Worm (Caenorhabditis elegans) whole organism, L4 larva: Measurements from ENCODE around the gene ints-7.

Experiments used
- D1046.2 ChIP-seq: fragments of 200-800 bp; sonication (Bioruptor generic); IDR thresholded peaks from 2 replicates; pipeline ENCODE4 v1.3.6; 2022; ENCODE audit warnings: missing genetic modification characterization, missing compliant biosample characterization
- F37D6.2 ChIP-seq: sonication (generic microtip); optimal IDR thresholded peaks from 2 replicates; lab custom pipeline; 2016; ENCODE audit warnings: mild to moderate bottlenecking, missing genetic modification characterization, missing compliant biosample characterization
- T26A8.4 ChIP-seq: fragments of 200-800 bp; sonication (Bioruptor generic); IDR thresholded peaks from 2 replicates; pipeline ENCODE4 v1.3.6; 2022; ENCODE audit warnings: missing genetic modification characterization, missing compliant biosample characterization
- Y48G9A.11 ChIP-seq: fragments of 200-800 bp; sonication (Bioruptor generic); IDR thresholded peaks from 2 replicates; pipeline ENCODE4 v1.3.6; 2022; ENCODE audit warnings: missing genetic modification reagents, missing genetic modification characterization, missing compliant biosample characterization
- ZK546.5 ChIP-seq, 2 experiments: sonication (generic microtip); optimal IDR thresholded peaks; 2 replicates each; lab custom pipeline; 2017; ENCODE audit warnings: missing biosample characterization in 2 of 2, missing genetic modification characterization in 2 of 2
- aha-1 ChIP-seq: fragments of 150-350 bp; peaks from one replicate; lab custom pipeline; 2014; ENCODE audit warnings: missing biosample characterization, missing genetic modification characterization
- ama-1 ChIP-seq: fragments of 150-350 bp; optimal IDR thresholded peaks from 2 replicates; lab custom pipeline; 2014; ENCODE audit warnings: inconsistent platforms, mixed read lengths
- arid-1 ChIP-seq: fragments of 200-800 bp; sonication (Bioruptor generic); conservative IDR thresholded peaks from 2 replicates; pipeline ENCODE4 v1.3.6; 2022; ENCODE audit warnings: missing genetic modification reagents, missing genetic modification characterization, missing compliant biosample characterization
- attf-4 ChIP-seq: sonication (generic microtip); optimal IDR thresholded peaks from 3 replicates; lab custom pipeline; 2017; ENCODE audit warnings: missing biosample characterization, missing genetic modification characterization
- ceh-28 ChIP-seq: fragments of 150-350 bp; optimal IDR thresholded peaks from 2 replicates; lab custom pipeline; 2014; ENCODE audit warnings: missing biosample characterization, missing genetic modification reagents, missing genetic modification characterization
- daf-16 ChIP-seq, 3 experiments: sonication (generic microtip); optimal IDR thresholded peaks; 2 replicates each; lab custom pipeline; 2016 to 2017; ENCODE audit warnings: missing genetic modification characterization in 3 of 3, missing genetic modification reagents in 3 of 3, mild to moderate bottlenecking in 2 of 3, missing compliant biosample characterization in 2 of 3, missing biosample characterization in 1 of 3, moderate library complexity in 1 of 3
- dmd-8 ChIP-seq: fragments of 200-800 bp; sonication (Bioruptor generic); IDR thresholded peaks from 2 replicates; pipeline ENCODE4 v1.3.6; 2022; ENCODE audit warnings: missing genetic modification characterization, missing compliant biosample characterization
- dmd-9 ChIP-seq: fragments of 200-800 bp; sonication (Bioruptor generic); IDR thresholded peaks from 2 replicates; pipeline ENCODE4 v1.3.6; 2022; ENCODE audit warnings: missing genetic modification reagents, missing genetic modification characterization, missing compliant biosample characterization
- dpl-1 ChIP-seq: fragments of 150-350 bp; optimal IDR thresholded peaks from 2 replicates; lab custom pipeline; 2014; ENCODE audit warnings: missing biosample characterization, missing genetic modification reagents, missing genetic modification characterization
- egl-43 ChIP-seq: fragments of 200-800 bp; sonication (Bioruptor generic); IDR thresholded peaks from 2 replicates; pipeline ENCODE4 v1.3.6; 2022; ENCODE audit warnings: missing genetic modification reagents, missing genetic modification characterization, missing compliant biosample characterization
- fkh-10 ChIP-seq: fragments of 150-350 bp; optimal IDR thresholded peaks from 2 replicates; lab custom pipeline; 2014; ENCODE audit warnings: missing biosample characterization, missing genetic modification reagents, missing genetic modification characterization
- hif-1 ChIP-seq, 2 experiments: sonication (generic microtip); optimal IDR thresholded peaks; 2 replicates each; lab custom pipeline; 2016 to 2017; ENCODE audit warnings: missing compliant biosample characterization in 2 of 2, missing genetic modification characterization in 2 of 2, missing genetic modification reagents in 2 of 2, missing genotype in 2 of 2, mild to moderate bottlenecking in 1 of 2
- hlh-30 ChIP-seq: sonication (generic microtip); optimal IDR thresholded peaks from 2 replicates; lab custom pipeline; 2017; ENCODE audit warnings: antibody characterized with exemption, mild to moderate bottlenecking, missing genetic modification characterization, missing compliant biosample characterization; ENCODE audit not compliant: insufficient read depth
- lim-7 ChIP-seq: fragments of 200-800 bp; sonication (Bioruptor generic); IDR thresholded peaks from 2 replicates; pipeline ENCODE4 v1.3.6; 2022; ENCODE audit warnings: missing genetic modification characterization, missing compliant biosample characterization
- lin-1 ChIP-seq: fragments of 200-800 bp; sonication (Bioruptor generic); IDR thresholded peaks from 2 replicates; pipeline ENCODE4 v1.3.6; 2022; ENCODE audit warnings: missing genetic modification reagents, missing genetic modification characterization, missing compliant biosample characterization
- lin-13 ChIP-seq: fragments of 150-350 bp; optimal IDR thresholded peaks from 2 replicates; lab custom pipeline; 2014; ENCODE audit warnings: missing biosample characterization, missing genetic modification reagents, missing genetic modification characterization
- lin-29 ChIP-seq: fragments of 200-800 bp; sonication (Bioruptor generic); IDR thresholded peaks from 2 replicates; pipeline ENCODE4 v1.3.6; 2022; ENCODE audit warnings: missing genetic modification reagents, missing genetic modification characterization, missing compliant biosample characterization
- lin-38 ChIP-seq: fragments of 200-800 bp; sonication (Bioruptor generic); IDR thresholded peaks from 2 replicates; pipeline ENCODE4 v1.3.6; 2022; ENCODE audit warnings: missing genetic modification reagents, missing genetic modification characterization, missing compliant biosample characterization
- lsy-2 ChIP-seq, 2 experiments: fragments of 150-350 bp in 1 of 2; sonication (generic microtip) in 1 of 2; optimal IDR thresholded peaks; 2 replicates each; lab custom pipeline; 2014 to 2017; ENCODE audit warnings: missing biosample characterization in 2 of 2, missing genetic modification characterization in 2 of 2
- mdl-1 ChIP-seq, 2 experiments: fragments of 150-350 bp in 1 of 2; sonication (generic microtip) in 1 of 2; optimal IDR thresholded peaks; 2 replicates each; lab custom pipeline; 2014 to 2017; ENCODE audit warnings: missing biosample characterization in 2 of 2, missing genetic modification characterization in 2 of 2
- mep-1 ChIP-seq: fragments of 150-350 bp; sonication (generic microtip); optimal IDR thresholded peaks from 3 replicates; lab custom pipeline; 2014; ENCODE audit warnings: missing biosample characterization, missing genetic modification characterization
- mes-2 ChIP-seq: sonication (generic microtip); optimal IDR thresholded peaks from 2 replicates; lab custom pipeline; 2016; ENCODE audit warnings: missing genotype, mild to moderate bottlenecking, missing genetic modification characterization, missing compliant biosample characterization; ENCODE audit not compliant: poor library complexity, severe bottlenecking
- mxl-2 ChIP-seq: fragments of 200-800 bp; sonication (Bioruptor generic); conservative IDR thresholded peaks from 2 replicates; pipeline ENCODE4 v1.3.6; 2022; ENCODE audit warnings: missing genetic modification reagents, missing genetic modification characterization, missing compliant biosample characterization
- mxl-3 ChIP-seq: fragments of 200-800 bp; sonication (Bioruptor generic); optimal IDR thresholded peaks from 2 replicates; lab custom pipeline; 2018; ENCODE audit warnings: mild to moderate bottlenecking, missing genetic modification characterization, missing compliant biosample characterization
- nhr-11 ChIP-seq: fragments of 150-350 bp; optimal IDR thresholded peaks from 2 replicates; lab custom pipeline; 2014; ENCODE audit warnings: missing biosample characterization, missing genetic modification characterization
- nhr-111 ChIP-seq: fragments of 200-800 bp; sonication (Bioruptor generic); optimal IDR thresholded peaks from 2 replicates; lab custom pipeline; 2018; ENCODE audit warnings: mild to moderate bottlenecking, missing genetic modification characterization, missing compliant biosample characterization
- nhr-28 ChIP-seq: fragments of 150-350 bp; optimal IDR thresholded peaks from 2 replicates; lab custom pipeline; 2014; ENCODE audit warnings: missing biosample characterization, missing genetic modification characterization
- nhr-48 ChIP-seq: sonication (generic microtip); optimal IDR thresholded peaks from 2 replicates; lab custom pipeline; 2016; ENCODE audit warnings: mild to moderate bottlenecking, missing genetic modification characterization, missing compliant biosample characterization
- nhr-6 ChIP-seq: fragments of 150-350 bp; optimal IDR thresholded peaks from 2 replicates; lab custom pipeline; 2014; ENCODE audit warnings: missing biosample characterization, missing genetic modification characterization
- rbr-2 ChIP-seq: sonication (generic microtip); optimal IDR thresholded peaks from 2 replicates; lab custom pipeline; 2016; ENCODE audit warnings: missing genotype, missing genetic modification characterization, missing compliant biosample characterization
- sdz-12 ChIP-seq: fragments of 200-800 bp; sonication (Bioruptor generic); optimal IDR thresholded peaks from 2 replicates; lab custom pipeline; 2018; ENCODE audit warnings: mild to moderate bottlenecking, missing genetic modification characterization, missing compliant biosample characterization
- set-16 ChIP-seq: fragments of 200-800 bp; sonication (Bioruptor generic); IDR thresholded peaks from 2 replicates; pipeline ENCODE4 v1.3.6; 2022; ENCODE audit warnings: missing genetic modification reagents, missing genetic modification characterization, missing compliant biosample characterization
- spr-1 ChIP-seq: sonication (generic microtip); optimal IDR thresholded peaks from 2 replicates; lab custom pipeline; 2016; ENCODE audit warnings: mild to moderate bottlenecking, missing genetic modification characterization, missing compliant biosample characterization
- spr-3 ChIP-seq: fragments of 200-800 bp; sonication (Bioruptor generic); optimal IDR thresholded peaks from 2 replicates; lab custom pipeline; 2018; ENCODE audit warnings: mild to moderate bottlenecking, missing genetic modification characterization, missing compliant biosample characterization
- tra-1 ChIP-seq: fragments of 200-800 bp; sonication (Bioruptor generic); IDR thresholded peaks from 2 replicates; pipeline ENCODE4 v1.3.6; 2022; ENCODE audit warnings: missing genetic modification reagents, missing genetic modification characterization, missing compliant biosample characterization
- unc-130 ChIP-seq: sonication (generic microtip); optimal IDR thresholded peaks from 2 replicates; lab custom pipeline; 2016; ENCODE audit warnings: missing genetic modification reagents, missing genetic modification characterization, missing compliant biosample characterization
- zfp-2 ChIP-seq: sonication (generic microtip); optimal IDR thresholded peaks from 2 replicates; lab custom pipeline; 2016; ENCODE audit warnings: mild to moderate bottlenecking, missing genetic modification characterization, missing compliant biosample characterization

The ints-7 gene

ce11 chrII:11537115-11537514 is 45.5 kb upstream of the ints-7 start:
- TF ChIP-seq lin-1 (GFP tag; lab: Robert Waterston, UW) (no peak), egl-43 (GFP tag; lab: Robert Waterston, UW) (no peak), ZK546.5 (tag; optimal IDR thresholded peaks at IDR 0.05; lab: Kevin White, UChicago) (no peak), spr-3 (peak; percentile 9), arid-1 (GFP tag; lab: Robert Waterston, UW) (no peak), F37D6.2 (tag; lab: Kevin White, UChicago) (no peak), D1046.2 (GFP tag; lab: Robert Waterston, UW) (0 out of 2 replicates have a peak, but pooled peaks have one; percentile 8), spr-1 (no peak), mxl-3 (GFP tag; lab: Kevin White, UChicago) (no peak), unc-130 (GFP tag; lab: Kevin White, UChicago) (peak; percentile 70), set-16 (GFP tag; lab: Robert Waterston, UW) (peak; percentile 82), rbr-2 (no peak), mdl-1 (tag; optimal IDR thresholded peaks at IDR 0.05; lab: Kevin White, UChicago) (peak in 1 of 2 experiments; percentile 3), fkh-10 (GFP tag; lab: Kevin White, UChicago) (no peak), lin-38 (peak; percentile 73), sdz-12 (GFP tag; lab: Kevin White, UChicago) (no peak), Y48G9A.11 (peak; percentile 64; the same call in 1 of the 2 replicates), nhr-11 (tag; lab: Kevin White, UChicago) (no peak), aha-1 (tag; lab: Kevin White, UChicago) (no peak)
- TF ChIP-seq, all 104 proteins: peak for 7

- no peak for TF ChIP-seq T26A8.4 (GFP tag; lab: Robert Waterston, UW)
Measured at ce11 chrII:11537606-11538016, 45.0 kb upstream of the ints-7 start.

- no peak for TF ChIP-seq daf-16 (GFP tag; optimal IDR thresholded peaks at IDR 0.05; lab: Kevin White, UChicago)
- peak; percentile 32 for TF ChIP-seq daf-16 (tag; optimal IDR thresholded peaks at IDR 0.05; lab: Kevin White, UChicago)
- TF ChIP-seq mxl-2 (GFP tag; lab: Robert Waterston, UW): no peak
- TF ChIP-seq dmd-8 (GFP tag; lab: Robert Waterston, UW): 0 out of 2 replicates have a peak, but pooled peaks have one; percentile 5
- TF ChIP-seq lim-7: 0 out of 2 replicates have a peak, but pooled peaks have one; percentile 10
- TF ChIP-seq, all 104 proteins: peak for 3
Measured at ce11 chrII:11538741-11539140, 43.9 kb upstream of the ints-7 start, which contains the start of gene Y62F5A.9. Gene Y62F5A.9, minus strand, starts transcription at chrII:11538841.

ce11 chrII:11542385-11542784 is 40.3 kb upstream of the ints-7 start, which contains the start of gene gtf-2E2:
Gene gtf-2E2, minus strand, starts transcription at chrII:11542495.
- TF ChIP-seq arid-1 (GFP tag; lab: Robert Waterston, UW) (peak; percentile 42; the same call in 1 of the 2 replicates), ama-1 (lab: Kevin White, UChicago) (peak; percentile 32), tra-1 (GFP tag; lab: Robert Waterston, UW) (no peak), dpl-1 (GFP tag; lab: Kevin White, UChicago) (peak; percentile 34), daf-16 (GFP tag; optimal IDR thresholded peaks at IDR 0.05; lab: Kevin White, UChicago) (no peak), daf-16 (tag; optimal IDR thresholded peaks at IDR 0.05; lab: Kevin White, UChicago) (peak; percentile 68), lin-38 (peak; percentile 18; the same call in 1 of the 2 replicates), nhr-28 (tag; lab: Kevin White, UChicago) (peak; percentile 11), egl-43 (GFP tag; lab: Robert Waterston, UW) (no peak), spr-3 (no peak), dmd-9 (GFP tag; lab: Robert Waterston, UW) (no peak), nhr-111 (GFP tag; lab: Kevin White, UChicago) (no peak), lin-29 (GFP tag; lab: Robert Waterston, UW) (no peak), hlh-30 (peak; percentile 6), attf-4 (tag; lab: Kevin White, UChicago) (no peak), hif-1 (tag; optimal IDR thresholded peaks at IDR 0.05; lab: Kevin White, UChicago) (no peak), lin-13 (GFP tag; lab: Kevin White, UChicago) (peak; percentile 51), mes-2 (tag; lab: Kevin White, UChicago) (peak; percentile 82), nhr-6 (tag; lab: Kevin White, UChicago) (peak; percentile 3), ceh-28 (tag; lab: Kevin White, UChicago) (peak; percentile 47), mep-1 (tag; lab: Kevin White, UChicago) (peak; percentile 20), lsy-2 (tag; optimal IDR thresholded peaks at IDR 0.05; lab: Kevin White, UChicago) (peak in 1 of 2 experiments; percentile 61), nhr-48 (tag; lab: Kevin White, UChicago) (no peak), zfp-2 (tag; lab: Kevin White, UChicago) (no peak)
